Worm (Caenorhabditis elegans) whole organism, midembryonic: ENCODE results near the gene srh-223.

Experiments
- T22C8.4 ChIP-seq: fragments of 200-800 bp; sonication (Bioruptor generic); IDR thresholded peaks from 2 replicates; pipeline ENCODE4 v1.3.6; 2022; ENCODE audit warnings: missing genetic modification characterization, missing compliant biosample characterization
- cog-1 ChIP-seq: sonication (generic microtip); optimal IDR thresholded peaks from 2 replicates; lab custom pipeline; 2016; ENCODE audit warnings: missing genetic modification characterization, missing compliant biosample characterization
- flt-1 ChIP-seq: fragments of 200-800 bp; sonication (Bioruptor generic); IDR thresholded peaks from 2 replicates; pipeline ENCODE4 v1.3.6; 2022; ENCODE audit warnings: missing genetic modification characterization, missing compliant biosample characterization
- klf-2 ChIP-seq: fragments of 200-800 bp; sonication (Bioruptor generic); conservative IDR thresholded peaks from 2 replicates; pipeline ENCODE4 v1.3.6; 2022; ENCODE audit warnings: missing genetic modification reagents, missing genetic modification characterization, missing compliant biosample characterization
- med-1 ChIP-seq: sonication (generic microtip); optimal IDR thresholded peaks from 2 replicates; lab custom pipeline; 2017; ENCODE audit warnings: missing genetic modification characterization, mild to moderate bottlenecking, missing compliant biosample characterization, antibody characterized with exemption, missing genetic modification reagents; ENCODE audit not compliant: insufficient read depth
- ref-1 ChIP-seq: fragments of 200-800 bp; sonication (Bioruptor generic); conservative IDR thresholded peaks from 2 replicates; pipeline ENCODE4 v1.3.6; 2022; ENCODE audit warnings: missing genetic modification reagents, missing genetic modification characterization, missing compliant biosample characterization
- tab-1 ChIP-seq: fragments of 200-800 bp; sonication (Bioruptor generic); IDR thresholded peaks from 2 replicates; pipeline ENCODE4 v1.3.6; 2022; ENCODE audit warnings: missing genetic modification characterization, missing compliant biosample characterization
- ztf-23 ChIP-seq: fragments of 200-800 bp; sonication (Bioruptor generic); IDR thresholded peaks from 2 replicates; pipeline ENCODE4 v1.3.6; 2022; ENCODE audit warnings: missing genetic modification reagents, missing genetic modification characterization, missing compliant biosample characterization
- ztf-29 ChIP-seq: fragments of 200-800 bp; sonication (Bioruptor generic); IDR thresholded peaks from 2 replicates; pipeline ENCODE4 v1.3.6; 2022; ENCODE audit warnings: missing genetic modification reagents, missing genetic modification characterization, missing compliant biosample characterization

DNA sequence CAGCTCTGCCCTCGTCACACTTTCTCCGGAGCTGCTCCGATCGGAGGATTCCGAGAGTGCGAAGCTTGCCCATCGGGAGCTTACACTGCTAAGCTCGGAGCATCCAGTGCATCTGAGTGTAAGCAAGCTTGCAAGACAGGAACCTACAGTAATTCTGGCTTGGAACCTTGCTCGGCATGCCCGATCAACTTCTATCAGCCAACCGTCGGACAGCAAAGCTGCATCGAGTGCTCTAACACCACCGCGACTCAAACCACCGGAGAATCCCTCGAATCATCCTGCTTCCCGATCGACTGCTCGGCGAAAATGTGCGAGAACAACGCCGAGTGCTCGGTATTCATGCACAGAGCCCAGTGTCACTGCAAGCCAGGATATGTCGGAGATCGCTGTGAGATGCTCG, 22.5 kb downstream of the srh-223 start:
- TF ChIP-seq ref-1 (no peak), cog-1 (tag; lab: Kevin White, UChicago) (no peak), tab-1 (GFP tag; lab: Robert Waterston, UW) (no peak), ztf-23 (GFP tag; lab: Robert Waterston, UW) (no peak), flt-1 (GFP tag; lab: Robert Waterston, UW) (no peak), klf-2 (no peak), med-1 (GFP tag; lab: Kevin White, UChicago) (no peak), ztf-29 (GFP tag; lab: Robert Waterston, UW) (no peak), T22C8.4 (no peak)
